Fruit fly (Drosophila melanogaster) Kc167 (cell line): ENCODE data around the gene CG31191.

ENCODE experiments used
- h ChIP-seq: fragments of >200 bp; optimal IDR thresholded peaks from 3 replicates; lab custom pipeline; 2018; ENCODE audit warnings: missing external identifiers
- insv ChIP-seq: fragments of >200 bp; optimal IDR thresholded peaks from 3 replicates; lab custom pipeline; 2018; ENCODE audit warnings: missing external identifiers
- psq ChIP-seq: fragments of >200 bp; optimal IDR thresholded peaks from 2 replicates; lab custom pipeline; 2017; ENCODE audit warnings: missing external identifiers

DNA sequence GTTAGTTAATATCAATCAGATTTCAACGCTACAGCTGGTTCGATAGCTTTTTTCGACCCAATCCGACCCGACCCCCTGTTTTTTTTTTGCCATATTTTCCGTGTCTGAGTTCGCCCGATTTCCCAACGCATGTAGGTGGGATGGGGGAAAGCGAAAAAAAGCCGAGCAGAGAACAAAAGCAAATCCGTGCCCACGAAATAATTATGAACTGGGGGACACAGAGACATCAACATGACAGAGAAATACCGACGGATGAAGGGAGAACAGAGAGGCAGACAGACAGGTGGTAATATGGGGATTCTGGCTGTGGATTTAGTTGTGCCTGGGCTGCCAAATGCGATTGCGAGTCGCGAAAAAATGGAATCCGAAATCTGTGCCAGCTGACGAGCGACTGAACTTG lies 43.7 kb upstream of the CG31191 start:
- no peak for TF ChIP-seq psq (lab: Kevin White, UChicago)
- TF ChIP-seq h (lab: Kevin White, UChicago) = no peak
- TF ChIP-seq insv = no peak
